Worm (Caenorhabditis elegans) whole organism, early embryonic: ENCODE results near the gene K09E4.1.

Experiments used
- B0310.2 ChIP-seq: sonication (generic microtip); optimal IDR thresholded peaks from 2 replicates; lab custom pipeline; 2016; ENCODE audit warnings: mild to moderate bottlenecking, missing genetic modification characterization, missing compliant biosample characterization
- F13C5.2 ChIP-seq: sonication (generic microtip); optimal IDR thresholded peaks from 2 replicates; lab custom pipeline; 2017; ENCODE audit warnings: mild to moderate bottlenecking, missing genetic modification characterization, inconsistent platforms, missing compliant biosample characterization
- aly-1 ChIP-seq: sonication (generic microtip); optimal IDR thresholded peaks from 2 replicates; lab custom pipeline; 2016; ENCODE audit warnings: missing genetic modification characterization, missing compliant biosample characterization
- ama-1 ChIP-seq: fragments of 150-350 bp; optimal IDR thresholded peaks from 2 replicates; lab custom pipeline; 2014
- ceh-13 ChIP-seq: fragments of 200-800 bp; sonication (Bioruptor generic); optimal IDR thresholded peaks from 2 replicates; lab custom pipeline; 2018; ENCODE audit warnings: mild to moderate bottlenecking, missing genetic modification characterization, missing compliant biosample characterization
- ceh-36 ChIP-seq: sonication (generic microtip); optimal IDR thresholded peaks from 2 replicates; lab custom pipeline; 2016; ENCODE audit warnings: missing genetic modification characterization, inconsistent platforms, missing compliant biosample characterization
- ets-7 ChIP-seq: sonication (generic microtip); optimal IDR thresholded peaks from 2 replicates; lab custom pipeline; 2016; ENCODE audit warnings: missing genotype, missing genetic modification characterization, missing compliant biosample characterization
- flt-1 ChIP-seq: fragments of 200-800 bp; sonication (Bioruptor generic); IDR thresholded peaks from 2 replicates; pipeline ENCODE4 v1.3.6; 2022; ENCODE audit warnings: missing genetic modification characterization, missing compliant biosample characterization
- hmbx-1 ChIP-seq: sonication (generic microtip); optimal IDR thresholded peaks from 2 replicates; lab custom pipeline; 2016; ENCODE audit warnings: mild to moderate bottlenecking, missing genetic modification characterization, missing compliant biosample characterization
- hmg-4 ChIP-seq: fragments of 200-800 bp; sonication (Bioruptor generic); optimal IDR thresholded peaks from 2 replicates; lab custom pipeline; 2018; ENCODE audit warnings: mild to moderate bottlenecking, missing genetic modification characterization, missing compliant biosample characterization
- hnd-1 ChIP-seq: sonication (generic microtip); optimal IDR thresholded peaks from 2 replicates; lab custom pipeline; 2016; ENCODE audit warnings: missing genetic modification characterization, missing compliant biosample characterization
- pes-1 ChIP-seq: fragments of 200-800 bp; sonication (Bioruptor generic); IDR thresholded peaks from 2 replicates; pipeline ENCODE4 v1.3.6; 2022; ENCODE audit warnings: missing genetic modification reagents, missing genetic modification characterization, missing compliant biosample characterization
- scrt-1 ChIP-seq: fragments of 200-800 bp; sonication (Bioruptor generic); IDR thresholded peaks from 2 replicates; pipeline ENCODE4 v1.3.6; 2022; ENCODE audit warnings: missing genetic modification characterization, missing compliant biosample characterization
- sea-1 ChIP-seq: fragments of 200-800 bp; sonication (Bioruptor generic); conservative IDR thresholded peaks from 2 replicates; pipeline ENCODE4 v1.3.6; 2022; ENCODE audit warnings: missing genetic modification characterization, missing compliant biosample characterization
- tbx-11 ChIP-seq: fragments of 200-800 bp; sonication (Bioruptor generic); IDR thresholded peaks from 2 replicates; pipeline ENCODE4 v1.3.6; 2022; ENCODE audit warnings: missing genetic modification characterization, missing compliant biosample characterization
- tbx-37 ChIP-seq: fragments of 200-800 bp; sonication (Bioruptor generic); conservative IDR thresholded peaks from 2 replicates; pipeline ENCODE4 v1.3.6; 2022; ENCODE audit warnings: missing genetic modification reagents, missing genetic modification characterization, missing compliant biosample characterization
- tra-4 ChIP-seq: sonication (generic microtip); optimal IDR thresholded peaks from 2 replicates; lab custom pipeline; 2017; ENCODE audit warnings: missing genetic modification characterization, missing compliant biosample characterization

Gene K09E4.1

ce11 chrII:14176642-14177041, 39.0 kb downstream of the K09E4.1 start:
- TF ChIP-seq B0310.2 (no peak), hmbx-1 (tag; lab: Kevin White, UChicago) (no peak), F13C5.2 (tag; lab: Kevin White, UChicago) (no peak), pes-1 (GFP tag; lab: Robert Waterston, UW) (no peak), aly-1 (no peak), ceh-13 (GFP tag; lab: Kevin White, UChicago) (no peak), hmg-4 (GFP tag; lab: Kevin White, UChicago) (no peak), ama-1 (lab: Kevin White, UChicago) (no peak), tbx-37 (no peak), flt-1 (GFP tag; lab: Robert Waterston, UW) (no peak), scrt-1 (GFP tag; lab: Robert Waterston, UW) (no peak), ceh-36 (tag; lab: Kevin White, UChicago) (no peak), tra-4 (tag; lab: Kevin White, UChicago) (no peak), hnd-1 (tag; lab: Kevin White, UChicago) (no peak), sea-1 (GFP tag; lab: Robert Waterston, UW) (no peak), tbx-11 (GFP tag; lab: Robert Waterston, UW) (no peak), ets-7 (no peak)

- TF ChIP-seq tra-4 (tag; lab: Kevin White, UChicago) = no peak
- no peak for TF ChIP-seq flt-1 (GFP tag; lab: Robert Waterston, UW)
- no peak for TF ChIP-seq aly-1
- no peak for TF ChIP-seq B0310.2
- TF ChIP-seq ceh-13 (GFP tag; lab: Kevin White, UChicago) = no peak
- TF ChIP-seq pes-1 (GFP tag; lab: Robert Waterston, UW) = no peak
- no peak for TF ChIP-seq hmbx-1 (tag; lab: Kevin White, UChicago)
- no peak for TF ChIP-seq F13C5.2 (tag; lab: Kevin White, UChicago)
- TF ChIP-seq hnd-1 (tag; lab: Kevin White, UChicago) = no peak
- TF ChIP-seq ceh-36 (tag; lab: Kevin White, UChicago) = no peak
- TF ChIP-seq hmg-4 (GFP tag; lab: Kevin White, UChicago) = no peak
- TF ChIP-seq tbx-11 (GFP tag; lab: Robert Waterston, UW) = no peak
- no peak for TF ChIP-seq scrt-1 (GFP tag; lab: Robert Waterston, UW)
- TF ChIP-seq ama-1 (lab: Kevin White, UChicago) = no peak
Observed at ce11 chrII:14178233-14178969, 40.8 kb downstream of the K09E4.1 start, which contains the start of gene efhd-1. Gene efhd-1, plus strand, starts transcription at chrII:14178814.

ce11 chrII:14186937-14187336, 49.3 kb downstream of the K09E4.1 start:
- TF ChIP-seq F13C5.2 (tag; lab: Kevin White, UChicago) (no peak), B0310.2 (peak; percentile 7)

ce11 chrII:14187456-14187855, 49.8 kb downstream of the K09E4.1 start:
- TF ChIP-seq hmg-4 (GFP tag; lab: Kevin White, UChicago) (no peak), F13C5.2 (tag; lab: Kevin White, UChicago) (no peak), aly-1 (no peak), tbx-37 (no peak), flt-1 (GFP tag; lab: Robert Waterston, UW) (no peak), scrt-1 (GFP tag; lab: Robert Waterston, UW) (no peak), tbx-11 (GFP tag; lab: Robert Waterston, UW) (no peak), pes-1 (GFP tag; lab: Robert Waterston, UW) (no peak), ceh-36 (tag; lab: Kevin White, UChicago) (no peak), tra-4 (tag; lab: Kevin White, UChicago) (no peak), hmbx-1 (tag; lab: Kevin White, UChicago) (no peak), sea-1 (GFP tag; lab: Robert Waterston, UW) (no peak), B0310.2 (no peak), ceh-13 (GFP tag; lab: Kevin White, UChicago) (no peak), hnd-1 (tag; lab: Kevin White, UChicago) (no peak), ets-7 (no peak), ama-1 (lab: Kevin White, UChicago) (no peak)
